Fruit fly (Drosophila melanogaster) whole organism, embryonic: Measurements from ENCODE around the gene CG13653.

Experiments used
- Awh ChIP-seq: fragments of 200-800 bp; sonication (Bioruptor generic); IDR thresholded peaks from 2 replicates; pipeline ENCODE4, ENCODE4 v1.3.6; 2022; ENCODE audit warnings: missing biosample characterization, missing genetic modification characterization
- BEAF-32 ChIP-seq: fragments of 200-800 bp; sonication (Bioruptor generic); optimal IDR thresholded peaks from 3 replicates; lab custom pipeline; 2017; ENCODE audit warnings: missing biosample characterization, missing genetic modification characterization, mild to moderate bottlenecking, moderate library complexity, missing genetic modification reagents
- CG10959 ChIP-seq: fragments of 200-800 bp; sonication (Bioruptor generic); IDR thresholded peaks from 2 replicates; pipeline ENCODE4 v1.3.6; 2022; ENCODE audit warnings: missing biosample characterization, missing genetic modification characterization
- CG11456 ChIP-seq: fragments of 200-800 bp; sonication (Bioruptor generic); IDR thresholded peaks from 3 replicates; pipeline ENCODE4 v1.3.6; 2022; ENCODE audit warnings: missing biosample characterization, missing genetic modification characterization
- CG11723 ChIP-seq: fragments of 200-800 bp; sonication (Bioruptor generic); optimal IDR thresholded peaks from 2 replicates; lab custom pipeline; 2017; ENCODE audit warnings: missing biosample characterization, mild to moderate bottlenecking, missing genetic modification characterization
- CG12219 ChIP-seq: fragments of 200-800 bp; sonication (Bioruptor generic); optimal IDR thresholded peaks from 3 replicates; lab custom pipeline; 2018; ENCODE audit warnings: missing biosample characterization, mild to moderate bottlenecking, missing genetic modification characterization
- CG17359 ChIP-seq: fragments of 200-800 bp; sonication (Bioruptor generic); optimal IDR thresholded peaks from 3 replicates; lab custom pipeline; 2018; ENCODE audit warnings: missing biosample characterization, mild to moderate bottlenecking, missing genetic modification characterization, moderate library complexity
- CG2678 ChIP-seq: fragments of 200-800 bp; sonication (Bioruptor generic); optimal IDR thresholded peaks from 3 replicates; lab custom pipeline; 2019; ENCODE audit warnings: missing biosample characterization, mild to moderate bottlenecking, missing genetic modification characterization, moderate library complexity
- CG31365 ChIP-seq: fragments of 200-800 bp; sonication (Bioruptor generic); optimal IDR thresholded peaks from 2 replicates; lab custom pipeline; 2018; ENCODE audit warnings: missing biosample characterization, mild to moderate bottlenecking, missing genetic modification characterization
- CG31441 ChIP-seq: fragments of 200-800 bp; sonication (Bioruptor generic); IDR thresholded peaks from 2 replicates; pipeline ENCODE4 v1.3.6; 2022; ENCODE audit warnings: missing biosample characterization, missing genetic modification characterization
- CG42726 ChIP-seq: fragments of 200-800 bp; sonication (Bioruptor generic); IDR thresholded peaks from 2 replicates; pipeline ENCODE4 v1.3.6; 2022; ENCODE audit warnings: missing biosample characterization, missing genetic modification characterization; ENCODE audit not compliant: partially characterized antibody
- CG4730 ChIP-seq: fragments of 200-800 bp; sonication (Bioruptor generic); IDR thresholded peaks from 2 replicates; pipeline ENCODE4 v1.3.6; 2022; ENCODE audit warnings: missing biosample characterization, missing genetic modification characterization
- CG5953 ChIP-seq: fragments of 200-800 bp; sonication (Bioruptor generic); IDR thresholded peaks from 2 replicates; pipeline ENCODE4 v1.3.6; 2022; ENCODE audit warnings: missing biosample characterization, missing genetic modification characterization
- CG6689 ChIP-seq: fragments of 200-800 bp; sonication (Bioruptor generic); IDR thresholded peaks from 2 replicates; pipeline ENCODE4 v1.3.6; 2022; ENCODE audit warnings: missing biosample characterization, missing genetic modification characterization
- CG7372 ChIP-seq: fragments of 200-800 bp; sonication (Bioruptor generic); IDR thresholded peaks from 2 replicates; pipeline ENCODE4 v1.3.6; 2022; ENCODE audit warnings: missing biosample characterization, missing genetic modification characterization
- CG7963 ChIP-seq: fragments of 200-800 bp; sonication (Bioruptor generic); IDR thresholded peaks from 3 replicates; pipeline ENCODE4 v1.3.6; 2022; ENCODE audit warnings: missing biosample characterization, missing genetic modification characterization; ENCODE audit not compliant: partially characterized antibody
- CG9817 ChIP-seq: fragments of 200-800 bp; sonication (Bioruptor generic); optimal IDR thresholded peaks from 2 replicates; lab custom pipeline; 2018; ENCODE audit warnings: missing biosample characterization, mild to moderate bottlenecking, missing genetic modification characterization, moderate library complexity
- D19A ChIP-seq: fragments of 200-800 bp; optimal IDR thresholded peaks from 3 replicates; lab custom pipeline; 2019; ENCODE audit warnings: missing biosample characterization, mild to moderate bottlenecking, missing genetic modification characterization, moderate library complexity
- Gug ChIP-seq: fragments of 200-800 bp; sonication (Bioruptor generic); IDR thresholded peaks from 4 replicates; pipeline ENCODE4 v1.3.6; 2022; ENCODE audit warnings: missing biosample characterization, missing genetic modification characterization
- Hmr ChIP-seq: fragments of 200-800 bp; sonication (Bioruptor generic); optimal IDR thresholded peaks from 3 replicates; lab custom pipeline; 2017; ENCODE audit warnings: mild to moderate bottlenecking, missing biosample characterization, missing genetic modification reagents, missing genetic modification characterization
- Kr ChIP-seq: fragments of 200-800 bp; sonication (Bioruptor generic); optimal IDR thresholded peaks from 2 replicates; lab custom pipeline; 2017; ENCODE audit warnings: missing biosample characterization, mild to moderate bottlenecking, missing genetic modification characterization
- Lpt ChIP-seq: fragments of >200 bp; optimal IDR thresholded peaks from 2 replicates; lab custom pipeline; 2018; ENCODE audit warnings: missing biosample characterization, missing genetic modification characterization
- MBD-R2 ChIP-seq: fragments of 200-800 bp; sonication (Bioruptor generic); IDR thresholded peaks from 2 replicates; pipeline ENCODE4 v1.3.6; 2022; ENCODE audit warnings: missing biosample characterization, missing genetic modification characterization
- MTF-1 ChIP-seq: fragments of 200-800 bp; sonication (Bioruptor generic); optimal IDR thresholded peaks from 2 replicates; lab custom pipeline; 2018; ENCODE audit warnings: missing biosample characterization, mild to moderate bottlenecking, missing genetic modification characterization, borderline replicate concordance
- NK7.1 ChIP-seq: fragments of 200-800 bp; sonication (Bioruptor generic); optimal IDR thresholded peaks from 3 replicates; lab custom pipeline; 2016; ENCODE audit warnings: missing biosample characterization, missing genetic modification characterization
- Pdp1 ChIP-seq, 2 experiments: fragments of 200-800 bp; sonication (Bioruptor generic); optimal IDR thresholded peaks; 3 replicates each; lab custom pipeline; 2016; ENCODE audit warnings: missing biosample characterization in 2 of 2, missing genetic modification characterization in 2 of 2, mild to moderate bottlenecking in 1 of 2, moderate library complexity in 1 of 2
- Rx ChIP-seq: fragments of 200-800 bp; sonication (Bioruptor generic); IDR thresholded peaks from 2 replicates; pipeline ENCODE4 v1.3.6; 2022; ENCODE audit warnings: missing biosample characterization, missing genetic modification characterization
- TFAM ChIP-seq: fragments of 200-800 bp; sonication (Bioruptor generic); optimal IDR thresholded peaks from 2 replicates; lab custom pipeline; 2017; ENCODE audit warnings: missing biosample characterization, missing genetic modification characterization, inconsistent platforms
- Trl ChIP-seq, 3 experiments: fragments of >200 bp in 2 of 3; fragments of 200-800 bp in 1 of 3; sonication (Bioruptor generic) in 1 of 3; optimal IDR thresholded peaks; 2 replicates in 1 of 3; 3 replicates in 2 of 3; lab custom pipeline; 2016 to 2017; ENCODE audit warnings: missing biosample characterization in 1 of 3, missing genetic modification characterization in 1 of 3
- amos ChIP-seq: fragments of 200-800 bp; sonication (Bioruptor generic); IDR thresholded peaks from 2 replicates; pipeline ENCODE4 v1.3.6; 2022; ENCODE audit warnings: missing biosample characterization, missing genetic modification characterization; ENCODE audit not compliant: partially characterized antibody
- aop ChIP-seq: fragments of 200-800 bp; sonication (Bioruptor generic); IDR thresholded peaks from 2 replicates; pipeline ENCODE4 v1.3.6; 2022; ENCODE audit warnings: missing biosample characterization, missing genetic modification characterization
- caup ChIP-seq: fragments of 200-800 bp; sonication (Bioruptor generic); optimal IDR thresholded peaks from 3 replicates; lab custom pipeline; 2017; ENCODE audit warnings: missing biosample characterization, mild to moderate bottlenecking, missing genetic modification characterization, moderate library complexity; ENCODE audit not compliant: severe bottlenecking
- chm ChIP-seq: fragments of 200-800 bp; sonication (Bioruptor generic); IDR thresholded peaks from 2 replicates; pipeline ENCODE4 v1.3.6; 2022; ENCODE audit warnings: missing biosample characterization, missing genetic modification characterization
- crc ChIP-seq: fragments of 200-800 bp; sonication (Bioruptor generic); optimal IDR thresholded peaks from 2 replicates; lab custom pipeline; 2016; ENCODE audit warnings: missing biosample characterization, missing genetic modification characterization
- cwo ChIP-seq: fragments of 200-800 bp; sonication (Bioruptor generic); optimal IDR thresholded peaks from 3 replicates; lab custom pipeline; 2017; ENCODE audit warnings: missing biosample characterization, missing genetic modification characterization, mild to moderate bottlenecking, moderate library complexity, missing genetic modification reagents
- dysf ChIP-seq: fragments of 200-800 bp; sonication (Bioruptor generic); IDR thresholded peaks from 3 replicates; pipeline ENCODE4 v1.3.6; 2022; ENCODE audit warnings: missing biosample characterization, missing genetic modification characterization
- ftz-f1 ChIP-seq: fragments of 200-800 bp; sonication (Bioruptor generic); optimal IDR thresholded peaks from 2 replicates; lab custom pipeline; 2016; ENCODE audit warnings: missing biosample characterization, missing genetic modification characterization
- gce ChIP-seq: fragments of 200-800 bp; sonication (Bioruptor generic); IDR thresholded peaks from 3 replicates; pipeline ENCODE4 v1.3.6; 2022; ENCODE audit warnings: missing biosample characterization, missing genetic modification characterization
- gsb ChIP-seq: fragments of 200-800 bp; sonication (Bioruptor generic); IDR thresholded peaks from 2 replicates; pipeline ENCODE4 v1.3.6; 2022; ENCODE audit warnings: missing biosample characterization, missing genetic modification characterization
- her ChIP-seq: fragments of 200-800 bp; sonication (Bioruptor generic); optimal IDR thresholded peaks from 2 replicates; lab custom pipeline; 2016; ENCODE audit warnings: missing biosample characterization, missing genetic modification characterization
- hth ChIP-seq: fragments of >200 bp; optimal IDR thresholded peaks from 2 replicates; lab custom pipeline; 2017; ENCODE audit warnings: inconsistent platforms
- nmo ChIP-seq: fragments of 200-800 bp; sonication (Bioruptor generic); optimal IDR thresholded peaks from 2 replicates; lab custom pipeline; 2018; ENCODE audit warnings: missing biosample characterization, mild to moderate bottlenecking, missing genetic modification characterization, moderate library complexity
- onecut ChIP-seq: fragments of 200-800 bp; sonication (Bioruptor generic); IDR thresholded peaks from 2 replicates; pipeline ENCODE4 v1.3.6; 2022; ENCODE audit warnings: missing biosample characterization, missing genetic modification characterization
- pb ChIP-seq: fragments of 200-800 bp; sonication (Bioruptor generic); optimal IDR thresholded peaks from 3 replicates; lab custom pipeline; 2016; ENCODE audit warnings: missing biosample characterization, missing genetic modification characterization
- pfk ChIP-seq: fragments of 200-800 bp; sonication (Bioruptor generic); optimal IDR thresholded peaks from 2 replicates; lab custom pipeline; 2018; ENCODE audit warnings: missing biosample characterization, mild to moderate bottlenecking, missing genetic modification characterization, moderate library complexity
- repo ChIP-seq: fragments of 200-800 bp; sonication (Bioruptor generic); optimal IDR thresholded peaks from 2 replicates; lab custom pipeline; 2016; ENCODE audit warnings: missing biosample characterization, missing genetic modification characterization
- ro ChIP-seq: fragments of 200-800 bp; sonication (Bioruptor generic); IDR thresholded peaks from 2 replicates; pipeline ENCODE4 v1.3.6; 2022; ENCODE audit warnings: missing biosample characterization, missing genetic modification characterization
- sqz ChIP-seq: fragments of 200-800 bp; sonication (Bioruptor generic); optimal IDR thresholded peaks from 3 replicates; lab custom pipeline; 2018; ENCODE audit warnings: missing biosample characterization, mild to moderate bottlenecking, missing genetic modification characterization
- trh ChIP-seq: fragments of 200-800 bp; sonication (Bioruptor generic); optimal IDR thresholded peaks from 2 replicates; lab custom pipeline; 2016; ENCODE audit warnings: missing biosample characterization, missing genetic modification characterization
- unpg ChIP-seq: fragments of 200-800 bp; sonication (Bioruptor generic); optimal IDR thresholded peaks from 3 replicates; lab custom pipeline; 2018; ENCODE audit warnings: missing biosample characterization, mild to moderate bottlenecking, missing genetic modification characterization, moderate library complexity

Gene CG13653

DNA sequence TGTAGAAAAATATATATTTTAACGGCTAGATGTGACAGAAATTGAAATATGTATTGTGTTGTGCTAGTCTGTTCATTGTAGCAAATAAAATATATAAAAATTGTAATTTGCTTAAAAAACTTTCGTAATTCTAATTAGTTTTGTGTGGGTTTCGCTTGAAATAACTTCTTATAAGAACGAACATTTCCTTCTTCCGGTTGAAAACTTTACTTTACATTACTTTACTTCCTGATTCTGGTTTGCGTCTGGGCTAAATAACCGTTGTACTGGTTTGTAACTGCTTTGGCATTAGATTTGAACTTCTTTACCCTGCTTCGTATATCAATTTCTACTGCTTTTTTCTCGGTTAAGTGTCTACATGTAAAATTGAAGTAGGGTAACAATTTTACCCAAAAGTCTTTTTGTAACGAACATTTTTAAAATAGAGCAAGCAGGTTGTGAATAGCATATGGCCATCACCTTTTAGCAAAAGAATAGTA is 1.6 kb upstream of the CG13653 start, which contains the start of gene lobo:
Gene lobo (minus strand): TSS at position 51 of the 479 bp plus-strand sequence.
- peak; percentile 98 for TF ChIP-seq CG31365 (tag; lab: Kevin White, UChicago)
- TF ChIP-seq CG6689, result no peak
- peak; percentile 29; the same call in 1 of the 2 replicates for TF ChIP-seq Awh (GFP tag; lab: Robert Waterston, UW)
- peak; percentile 49 for TF ChIP-seq MBD-R2 (GFP tag; lab: Robert Waterston, UW)
- peak; percentile 39 to 61 for TF ChIP-seq Pdp1 (GFP tag; optimal IDR thresholded peaks at IDR 0.05; lab: Kevin White, UChicago)
- no peak for TF ChIP-seq CG10959 (GFP tag; lab: Robert Waterston, UW)
- no peak for TF ChIP-seq Lpt (GFP tag; lab: Kevin White, UChicago)
- peak; percentile 5 for TF ChIP-seq her
- TF ChIP-seq trh (GFP tag; lab: Kevin White, UChicago), result peak; percentile 45
- TF ChIP-seq Trl (optimal IDR thresholded peaks at IDR 0.05; lab: Kevin White, UChicago), result peak in 1 of 2 experiments; percentile 1
- peak; percentile 65 for TF ChIP-seq Trl (GFP tag; optimal IDR thresholded peaks at IDR 0.05; lab: Kevin White, UChicago)
- TF ChIP-seq CG42726, result peak; percentile 62; the same call in 1 of the 2 replicates
- peak; percentile 100 for TF ChIP-seq aop (GFP tag; lab: Robert Waterston, UW)
- TF ChIP-seq gsb (GFP tag; lab: Robert Waterston, UW), result no peak
- TF ChIP-seq TFAM (GFP tag; lab: Kevin White, UChicago), result no peak
- no peak for TF ChIP-seq CG2678
- no peak for TF ChIP-seq CG17359 (tag; lab: Kevin White, UChicago)
- TF ChIP-seq NK7.1, result peak; percentile 69
- no peak for TF ChIP-seq Rx
- TF ChIP-seq dysf (GFP tag; lab: Robert Waterston, UW), result peak; percentile 37; the same call in 2 of the 3 replicates
- peak; percentile 72 for TF ChIP-seq CG5953
- TF ChIP-seq hth (lab: Kevin White, UChicago), result no peak
- TF ChIP-seq ro (GFP tag; lab: Robert Waterston, UW), result no peak
- TF ChIP-seq pfk (GFP tag; lab: Kevin White, UChicago), result peak; percentile 11
- peak; percentile 66 for TF ChIP-seq caup (GFP tag; lab: Kevin White, UChicago)
- peak; percentile 81 for TF ChIP-seq Hmr (GFP tag; lab: Kevin White, UChicago)
- peak; percentile 54 for TF ChIP-seq amos (GFP tag; lab: Robert Waterston, UW)
- peak; percentile 16 for TF ChIP-seq BEAF-32
- no peak for TF ChIP-seq gce (GFP tag; lab: Robert Waterston, UW)
- no peak for TF ChIP-seq CG31441 (GFP tag; lab: Robert Waterston, UW)
- peak; percentile 61 for TF ChIP-seq CG7372 (GFP tag; lab: Robert Waterston, UW)
- peak; percentile 10 for TF ChIP-seq ftz-f1 (GFP tag; lab: Kevin White, UChicago)
- peak; percentile 62; the same call in 1 of the 2 replicates for TF ChIP-seq CG4730 (GFP tag; lab: Robert Waterston, UW)
- 0 out of 4 replicates have a peak, but pooled peaks have one; percentile 14 for TF ChIP-seq Gug (GFP tag; lab: Robert Waterston, UW)
- no peak for TF ChIP-seq onecut (GFP tag; lab: Robert Waterston, UW)
- TF ChIP-seq nmo (GFP tag; lab: Kevin White, UChicago), result peak; percentile 57
- no peak; the same call in 2 of the 3 replicates for TF ChIP-seq CG11456
- TF ChIP-seq CG9817 (tag; lab: Kevin White, UChicago), result peak; percentile 75
- TF ChIP-seq CG11723, result no peak
- no peak for TF ChIP-seq cwo
- TF ChIP-seq sqz (GFP tag; lab: Kevin White, UChicago), result peak; percentile 34
- TF ChIP-seq chm (GFP tag; lab: Robert Waterston, UW), result peak; percentile 86
- no peak for TF ChIP-seq D19A (tag; lab: Kevin White, UChicago)
- no peak for TF ChIP-seq CG7963 (GFP tag; lab: Robert Waterston, UW)
- peak; percentile 62 for TF ChIP-seq crc (GFP tag; lab: Kevin White, UChicago)
- TF ChIP-seq pb (GFP tag; lab: Kevin White, UChicago), result peak; percentile 57
- TF ChIP-seq CG12219 (GFP tag; lab: Kevin White, UChicago), result peak; percentile 17
- no peak for TF ChIP-seq MTF-1 (GFP tag; lab: Kevin White, UChicago)
- TF ChIP-seq Kr (GFP tag; lab: Kevin White, UChicago), result no peak
- TF ChIP-seq repo (GFP tag; lab: Kevin White, UChicago), result no peak
- no peak for TF ChIP-seq unpg (GFP tag; lab: Kevin White, UChicago)
